Worm (Caenorhabditis elegans): Measurements from ENCODE around the gene F07H5.7.

F07H5.7 gene

ce11 chrII:8818978-8819896, 25.3 kb upstream of the F07H5.7 start, which contains the start of gene F46C5.10:
Gene F46C5.10, minus strand, starts transcription at chrII:8819028.
- TF ChIP-seq nhr-237 (tag; optimal IDR thresholded peaks at IDR 0.05) (no peak), unc-39 (tag; optimal IDR thresholded peaks at IDR 0.05) (no peak), fkh-2 (tag; optimal IDR thresholded peaks at IDR 0.05) (no peak), nhr-11 (tag; optimal IDR thresholded peaks at IDR 0.05) (no peak), nhr-77 (tag; optimal IDR thresholded peaks at IDR 0.05) (no peak), zag-1 (tag; optimal IDR thresholded peaks at IDR 0.05) (no peak), nhr-12 (tag; optimal IDR thresholded peaks at IDR 0.05) (no peak), ZK546.5 (tag; optimal IDR thresholded peaks at IDR 0.05) (no peak), lsy-12 (tag; optimal IDR thresholded peaks at IDR 0.05) (no peak), ztf-11 (tag; optimal IDR thresholded peaks at IDR 0.05) (no peak), lin-39 (tag; optimal IDR thresholded peaks at IDR 0.05) (no peak), skn-1 (tag; optimal IDR thresholded peaks at IDR 0.05) (no peak), nhr-43 (tag; optimal IDR thresholded peaks at IDR 0.05; ENCODE audit: poor library complexity, severe bottlenecking) (peak; percentile 88), ceh-82 (tag; optimal IDR thresholded peaks at IDR 0.05) (no peak), nfya-1 (tag; optimal IDR thresholded peaks at IDR 0.05; ENCODE audit: insufficient read depth) (no peak), nhr-76 (tag; optimal IDR thresholded peaks at IDR 0.05) (no peak), ceh-9 (tag; optimal IDR thresholded peaks at IDR 0.05) (no peak), fos-1 (tag; optimal IDR thresholded peaks at IDR 0.05) (no peak), eor-1 (tag; optimal IDR thresholded peaks at IDR 0.05) (no peak), hmg-11 (tag; optimal IDR thresholded peaks at IDR 0.05) (no peak), nhr-23 (tag; optimal IDR thresholded peaks at IDR 0.05) (peak; percentile 69), R02D3.7 (tag; optimal IDR thresholded peaks at IDR 0.05) (no peak), nhr-28 (tag; optimal IDR thresholded peaks at IDR 0.05) (peak; percentile 9), pqm-1 (tag; optimal IDR thresholded peaks at IDR 0.05) (no peak), aly-2 (tag; optimal IDR thresholded peaks at IDR 0.05) (no peak), nhr-25 (tag; optimal IDR thresholded peaks at IDR 0.05) (peak; percentile 49), egl-27 (tag; optimal IDR thresholded peaks at IDR 0.05) (no peak), pha-4 (tag; optimal IDR thresholded peaks at IDR 0.05) (no peak)

- TF ChIP-seq ceh-82 (tag; optimal IDR thresholded peaks at IDR 0.05) = no peak
- TF ChIP-seq lin-39 (tag; optimal IDR thresholded peaks at IDR 0.05) = no peak
- no peak for TF ChIP-seq lsy-12 (tag; optimal IDR thresholded peaks at IDR 0.05)
- no peak for TF ChIP-seq egl-5 (tag; optimal IDR thresholded peaks at IDR 0.05)
- TF ChIP-seq pqm-1 (tag; optimal IDR thresholded peaks at IDR 0.05) = no peak
- TF ChIP-seq nhr-12 (tag; optimal IDR thresholded peaks at IDR 0.05) = no peak
- TF ChIP-seq elt-2 (tag; optimal IDR thresholded peaks at IDR 0.05) = no peak
- no peak for TF ChIP-seq fkh-10 (GFP tag; optimal IDR thresholded peaks at IDR 0.05)
- TF ChIP-seq fkh-2 (tag; optimal IDR thresholded peaks at IDR 0.05) = no peak
- TF ChIP-seq eor-1 (tag; optimal IDR thresholded peaks at IDR 0.05) = no peak
- peak; percentile 27 for TF ChIP-seq mdl-1 (tag; optimal IDR thresholded peaks at IDR 0.05)
- no peak for TF ChIP-seq ztf-4 (tag; optimal IDR thresholded peaks at IDR 0.05)
- TF ChIP-seq tbx-2 (tag; optimal IDR thresholded peaks at IDR 0.05) = peak; percentile 8
- TF ChIP-seq nhr-28 (tag; optimal IDR thresholded peaks at IDR 0.05) = no peak
- no peak for TF ChIP-seq mml-1 (tag; optimal IDR thresholded peaks at IDR 0.05)
- no peak for TF ChIP-seq aly-2 (tag; optimal IDR thresholded peaks at IDR 0.05)
- TF ChIP-seq ama-1 (optimal IDR thresholded peaks at IDR 0.05) = peak; percentile 68
- no peak for TF ChIP-seq zag-1 (tag; optimal IDR thresholded peaks at IDR 0.05)
- TF ChIP-seq egl-27 (tag; optimal IDR thresholded peaks at IDR 0.05) = peak; percentile 35
- TF ChIP-seq ceh-16 (tag; optimal IDR thresholded peaks at IDR 0.05) = no peak
- TF ChIP-seq daf-12 (tag; optimal IDR thresholded peaks at IDR 0.05) = no peak
- peak; percentile 70 for TF ChIP-seq nhr-23 (tag; optimal IDR thresholded peaks at IDR 0.05)
- no peak for TF ChIP-seq ceh-28 (tag; optimal IDR thresholded peaks at IDR 0.05)
- TF ChIP-seq nhr-11 (tag; optimal IDR thresholded peaks at IDR 0.05) = no peak
- TF ChIP-seq nhr-67 (tag; optimal IDR thresholded peaks at IDR 0.05) = no peak
- TF ChIP-seq nhr-25 (tag; optimal IDR thresholded peaks at IDR 0.05) = peak; percentile 87
- TF ChIP-seq ztf-11 (tag; optimal IDR thresholded peaks at IDR 0.05) = no peak
- TF ChIP-seq lin-15B (tag; optimal IDR thresholded peaks at IDR 0.05) = no peak
- peak in 2 of 3 experiments; percentile 39 to 62 for TF ChIP-seq elt-3 (tag; optimal IDR thresholded peaks at IDR 0.05)
- TF ChIP-seq unc-62 (GFP tag; optimal IDR thresholded peaks at IDR 0.05) = no peak
- no peak for TF ChIP-seq skn-1 (tag; optimal IDR thresholded peaks at IDR 0.05)
- no peak for TF ChIP-seq ZK546.5 (tag; optimal IDR thresholded peaks at IDR 0.05)
- peak; percentile 98 for TF ChIP-seq nhr-43 (tag; optimal IDR thresholded peaks at IDR 0.05; ENCODE audit: poor library complexity, severe bottlenecking)
- no peak for TF ChIP-seq nhr-237 (tag; optimal IDR thresholded peaks at IDR 0.05)
- no peak for TF ChIP-seq elt-1 (tag; optimal IDR thresholded peaks at IDR 0.05)
Measured at ce11 chrII:8818257-8818656, 24.3 kb upstream of the F07H5.7 start.

Data from whole organism, L3 larva.